Worm (Caenorhabditis elegans): ENCODE results near the gene srw-83.
"Not testable (repeated sequence)": the region's sequence is repeated elsewhere in the genome, so short reads cannot be mapped to it uniquely, and the experiment has no call there.

srw-83 gene

ce11 chrV:18395649-18396048 is 30.7 kb upstream of the srw-83 start, which contains the start of gene Y51A2B.9:
Gene Y51A2B.9, minus strand, starts transcription at chrV:18395749.
- no peak for TF ChIP-seq zip-8 (tag; optimal IDR thresholded peaks at IDR 0.05)
- TF ChIP-seq nhr-76 (tag; optimal IDR thresholded peaks at IDR 0.05) = no peak
- no peak for TF ChIP-seq pha-4 (tag; optimal IDR thresholded peaks at IDR 0.05)
- TF ChIP-seq nhr-12 (tag; optimal IDR thresholded peaks at IDR 0.05) = no peak
- no peak for TF ChIP-seq snpc-4 (tag; optimal IDR thresholded peaks at IDR 0.05)
- no peak for TF ChIP-seq unc-120 (tag; optimal IDR thresholded peaks at IDR 0.05; ENCODE audit: poor library complexity, severe bottlenecking)
- no peak for TF ChIP-seq tbx-8 (GFP tag; optimal IDR thresholded peaks at IDR 0.05)
- no peak for TF ChIP-seq nhr-2 (tag; optimal IDR thresholded peaks at IDR 0.05)
- TF ChIP-seq ztf-11 (tag; optimal IDR thresholded peaks at IDR 0.05) = no peak
- TF ChIP-seq cnd-1 (tag; optimal IDR thresholded peaks at IDR 0.05) = no peak
- TF ChIP-seq ham-2 (GFP tag; optimal IDR thresholded peaks at IDR 0.05) = no peak
- no peak for TF ChIP-seq M03D4.4 (tag; optimal IDR thresholded peaks at IDR 0.05)
- TF ChIP-seq nhr-237 (tag; optimal IDR thresholded peaks at IDR 0.05) = no peak
- TF ChIP-seq lin-13 (tag; optimal IDR thresholded peaks at IDR 0.05) = no peak
- TF ChIP-seq mls-2 (tag; optimal IDR thresholded peaks at IDR 0.05) = no peak
- TF ChIP-seq hlh-1 (tag; optimal IDR thresholded peaks at IDR 0.05) = no peak

- TF ChIP-seq unc-120 (tag; optimal IDR thresholded peaks at IDR 0.05; ENCODE audit: poor library complexity, severe bottlenecking) = no peak
- TF ChIP-seq ces-1 (GFP tag; optimal IDR thresholded peaks at IDR 0.05) = no peak
- no peak for TF ChIP-seq unc-39 (tag; optimal IDR thresholded peaks at IDR 0.05)
- no peak for TF ChIP-seq elt-1 (tag; optimal IDR thresholded peaks at IDR 0.05; ENCODE audit: borderline replicate concordance, insufficient read depth)
- no peak for TF ChIP-seq ceh-39 (tag; optimal IDR thresholded peaks at IDR 0.05)
- no peak for TF ChIP-seq flh-1 (GFP tag; optimal IDR thresholded peaks at IDR 0.05)
- TF ChIP-seq nhr-12 (tag; optimal IDR thresholded peaks at IDR 0.05) = no peak
- TF ChIP-seq bed-3 (GFP tag; optimal IDR thresholded peaks at IDR 0.05) = no peak
Measured at ce11 chrV:18397814-18398213, 28.6 kb upstream of the srw-83 start, which contains the start of gene Y51A2B.16. Gene Y51A2B.16, minus strand, starts transcription at chrV:18397914.

ce11 chrV:18402743-18403142 is 23.6 kb upstream of the srw-83 start:
- no peak for TF ChIP-seq cnd-1 (tag; optimal IDR thresholded peaks at IDR 0.05)
- TF ChIP-seq drap-1 (GFP tag; optimal IDR thresholded peaks at IDR 0.05) = no peak
- TF ChIP-seq bed-3 (GFP tag; optimal IDR thresholded peaks at IDR 0.05) = no peak
- no peak for TF ChIP-seq lsy-2 (tag; optimal IDR thresholded peaks at IDR 0.05)
- TF ChIP-seq elt-1 (tag; optimal IDR thresholded peaks at IDR 0.05; ENCODE audit: borderline replicate concordance, insufficient read depth) = no peak
- no peak for TF ChIP-seq ceh-39 (tag; optimal IDR thresholded peaks at IDR 0.05)
- TF ChIP-seq nhr-28 (tag; optimal IDR thresholded peaks at IDR 0.05) = no peak
- no peak for TF ChIP-seq ztf-11 (tag; optimal IDR thresholded peaks at IDR 0.05)
- no peak for TF ChIP-seq nhr-12 (tag; optimal IDR thresholded peaks at IDR 0.05)
- TF ChIP-seq pha-4 (tag; optimal IDR thresholded peaks at IDR 0.05) = no peak
- TF ChIP-seq ceh-83 (GFP tag; optimal IDR thresholded peaks at IDR 0.05) = no peak
- TF ChIP-seq mls-2 (tag; optimal IDR thresholded peaks at IDR 0.05) = no peak
- no peak for TF ChIP-seq sem-2 (GFP tag; optimal IDR thresholded peaks at IDR 0.05)
- no peak for TF ChIP-seq flh-1 (GFP tag; optimal IDR thresholded peaks at IDR 0.05)
- no peak for TF ChIP-seq mep-1 (tag; optimal IDR thresholded peaks at IDR 0.05)
- no peak for TF ChIP-seq tbx-8 (GFP tag; optimal IDR thresholded peaks at IDR 0.05)

ce11 chrV:18404767-18405166 is 21.6 kb upstream of the srw-83 start, which contains the start of gene srh-209:
Gene srh-209, minus strand, starts transcription at chrV:18404867.
- not testable (repeated sequence) for TF ChIP-seq unc-62, sem-2, ces-1 (GFP tag; optimal IDR thresholded peaks at IDR 0.05)

- TF ChIP-seq pha-4 (tag; optimal IDR thresholded peaks at IDR 0.05) (no peak), ceh-39 (tag; optimal IDR thresholded peaks at IDR 0.05) (no peak), nhr-2 (tag; optimal IDR thresholded peaks at IDR 0.05) (no peak), zip-8 (tag; optimal IDR thresholded peaks at IDR 0.05) (no peak), nhr-76 (tag; optimal IDR thresholded peaks at IDR 0.05) (no peak), ham-2 (GFP tag; optimal IDR thresholded peaks at IDR 0.05) (no peak), ceh-43 (GFP tag; optimal IDR thresholded peaks at IDR 0.05) (no peak), flh-1 (GFP tag; optimal IDR thresholded peaks at IDR 0.05) (no peak), lin-13 (tag; optimal IDR thresholded peaks at IDR 0.05) (no peak), sptf-1 (tag; optimal IDR thresholded peaks at IDR 0.05) (no peak), mab-5 (tag; optimal IDR thresholded peaks at IDR 0.05) (no peak), snpc-4 (tag; optimal IDR thresholded peaks at IDR 0.05) (no peak)
Measured at ce11 chrV:18410142-18410541, 16.2 kb upstream of the srw-83 start, which contains the start of gene srh-207. Gene srh-207, minus strand, starts transcription at chrV:18410242.

Data from whole organism, mixed stage, embryonic.